Fruit fly (Drosophila melanogaster) S2 (cell line): ENCODE data around the gene RabGGTa.

Experiments
- CG8478 ChIP-seq: fragments of >200 bp; optimal IDR thresholded peaks from 2 replicates; lab custom pipeline; 2018
- CTCF ChIP-seq, 2 experiments: fragments of >200 bp; optimal IDR thresholded peaks; 2 replicates each; lab custom pipeline; 2018

RabGGTa gene

DNA sequence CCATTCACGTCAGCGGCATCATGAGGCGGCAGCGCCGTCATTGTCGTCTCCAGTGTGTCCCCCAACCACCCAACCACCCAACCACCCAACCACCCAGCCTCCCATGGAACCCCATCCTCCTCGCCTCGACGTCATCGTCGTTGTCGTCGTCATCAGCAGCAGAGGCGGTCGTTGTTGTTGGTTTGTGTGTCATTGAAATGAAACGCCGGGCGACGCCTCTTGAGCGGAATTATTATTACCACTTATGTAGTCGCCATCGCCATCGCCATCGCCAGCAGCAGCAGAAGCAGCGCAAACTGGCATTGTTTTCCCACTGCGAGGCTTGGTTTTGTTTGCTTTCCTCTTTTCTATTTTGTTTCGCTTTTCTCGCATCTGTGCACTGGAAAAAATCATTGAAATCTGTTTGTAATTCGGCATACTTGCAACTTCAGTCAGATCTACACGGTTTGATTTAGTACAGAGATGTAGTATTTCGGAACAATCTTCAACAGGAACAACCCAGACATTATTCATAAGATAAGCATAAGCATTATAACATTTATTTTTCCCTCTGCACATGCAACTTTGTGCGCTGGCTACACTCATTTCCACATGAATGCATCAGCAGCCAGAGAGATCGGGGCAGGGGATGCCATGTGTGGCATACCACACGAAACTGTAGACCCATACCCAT, 14.9 kb upstream of the RabGGTa start:
- TF ChIP-seq CG8478 (lab: Kevin White, UChicago) (no peak), CTCF (optimal IDR thresholded peaks at IDR 0.05; lab: Kevin White, UChicago) (no peak)

DNA sequence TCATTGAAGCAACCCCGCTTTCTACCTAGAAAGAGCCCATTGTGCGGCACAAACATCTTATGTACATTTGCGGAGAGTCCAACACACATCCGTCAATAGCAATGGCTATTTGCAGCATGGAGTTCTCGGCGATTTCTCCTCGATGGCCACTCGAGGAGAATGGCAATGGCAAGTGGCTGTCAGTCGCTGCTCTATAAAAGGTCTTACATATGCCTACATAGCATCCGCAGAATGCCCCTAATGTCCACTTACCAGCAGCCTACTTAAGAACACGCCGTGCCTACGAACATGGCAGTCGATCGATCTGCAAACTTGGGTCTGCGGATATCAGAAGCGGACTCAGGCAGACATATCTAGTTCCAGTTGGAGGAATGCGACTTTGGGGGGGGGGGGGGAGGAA, 13.7 kb upstream of the RabGGTa start:
- TF ChIP-seq CTCF (optimal IDR thresholded peaks at IDR 0.05; lab: Kevin White, UChicago) (no peak), CG8478 (lab: Kevin White, UChicago) (no peak)

dm6 chr3R:5115448-5115847, 12.4 kb upstream of the RabGGTa start:
- TF ChIP-seq CTCF (optimal IDR thresholded peaks at IDR 0.05; lab: Kevin White, UChicago) (no peak), CG8478 (lab: Kevin White, UChicago) (no peak)

DNA sequence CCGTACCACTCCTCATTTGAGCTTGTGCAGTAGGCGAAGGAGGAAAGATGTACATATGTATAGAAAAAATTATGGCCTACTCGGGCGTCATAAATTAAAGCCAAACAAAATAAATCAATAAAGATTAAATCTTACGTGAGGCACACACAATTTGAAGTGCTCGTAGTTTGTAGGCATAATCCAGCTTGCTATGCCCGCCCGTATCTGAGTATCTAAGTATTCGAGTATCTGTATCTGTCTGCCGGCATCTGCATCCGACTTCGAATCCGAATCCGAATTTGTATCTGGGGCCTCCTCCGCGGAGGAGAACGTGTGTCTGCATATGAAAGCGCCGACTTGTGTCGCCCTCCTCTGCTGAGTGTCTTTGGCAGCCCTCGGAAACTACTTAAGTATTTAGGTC, 11.5 kb upstream of the RabGGTa start:
- TF ChIP-seq CTCF (optimal IDR thresholded peaks at IDR 0.05; lab: Kevin White, UChicago), result no peak
- no peak for TF ChIP-seq CG8478 (lab: Kevin White, UChicago)

DNA sequence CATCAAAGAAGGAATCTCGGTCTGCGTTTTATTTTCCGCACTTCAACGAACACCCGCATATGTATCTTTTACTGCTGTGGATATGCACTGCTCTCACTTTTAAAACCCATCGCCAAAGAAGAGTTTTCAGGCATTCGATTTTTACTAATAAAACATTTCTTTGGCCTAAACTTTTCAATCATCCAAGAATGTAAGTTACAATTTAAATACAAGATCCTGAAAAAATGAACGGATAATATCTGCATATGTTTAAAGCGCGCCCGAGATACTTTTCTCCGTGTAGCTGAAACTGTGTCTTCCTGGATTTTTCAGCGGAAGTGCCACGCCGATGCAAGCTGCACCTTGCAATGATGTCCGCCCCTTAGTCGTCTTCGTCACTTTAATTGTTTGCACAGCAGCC, 9.7 kb upstream of the RabGGTa start:
- TF ChIP-seq CTCF (optimal IDR thresholded peaks at IDR 0.05; lab: Kevin White, UChicago) (no peak), CG8478 (lab: Kevin White, UChicago) (no peak)

dm6 chr3R:5120461-5121214, 7.2 kb upstream of the RabGGTa start:
- TF ChIP-seq CG8478 (lab: Kevin White, UChicago) (no peak), CTCF (optimal IDR thresholded peaks at IDR 0.05; lab: Kevin White, UChicago) (no peak)

DNA sequence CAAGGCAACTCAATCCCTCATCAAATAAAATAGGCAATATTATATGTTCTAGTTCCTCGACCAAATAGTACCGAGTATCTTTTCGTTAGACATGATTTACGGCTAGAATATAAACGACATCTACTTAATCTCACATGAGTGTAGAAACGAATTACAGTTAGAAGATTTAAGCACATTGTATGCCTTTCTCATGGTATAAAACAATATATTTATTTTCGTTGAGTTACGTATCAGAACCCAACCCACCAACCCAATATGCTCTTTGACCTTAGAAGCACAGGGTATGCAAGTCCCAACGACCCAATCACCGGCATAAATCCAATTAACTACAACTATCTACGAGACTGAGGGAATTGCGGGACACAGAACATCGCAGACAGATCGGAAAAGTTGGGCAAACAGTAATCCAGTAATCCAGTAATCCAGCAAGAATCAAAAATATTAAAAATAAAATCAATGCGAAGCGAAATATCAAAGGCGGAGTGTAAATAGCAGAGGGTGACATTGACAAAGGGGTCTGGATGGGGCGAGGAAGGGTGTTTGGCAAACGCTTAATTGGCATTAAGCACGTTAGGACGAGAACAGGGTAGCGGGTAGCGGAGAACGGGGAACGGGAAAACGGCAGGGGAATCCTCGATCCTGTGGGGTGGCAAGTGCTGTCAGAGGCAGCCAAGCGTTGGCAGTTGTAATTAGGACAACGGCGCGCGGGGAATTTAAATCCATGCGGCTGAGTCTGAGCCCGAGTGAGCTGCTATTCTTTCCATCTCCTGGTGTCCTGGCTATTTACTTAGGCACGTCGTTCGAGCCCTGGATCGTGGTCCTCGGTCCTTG, 5.4 kb upstream of the RabGGTa start:
- TF ChIP-seq CTCF (optimal IDR thresholded peaks at IDR 0.05; lab: Kevin White, UChicago) (no peak), CG8478 (lab: Kevin White, UChicago) (no peak)

- TF ChIP-seq CTCF (optimal IDR thresholded peaks at IDR 0.05; lab: Kevin White, UChicago), result no peak
- no peak for TF ChIP-seq CG8478 (lab: Kevin White, UChicago)
Observed at dm6 chr3R:5124928-5125327, 3.0 kb upstream of the RabGGTa start.

DNA sequence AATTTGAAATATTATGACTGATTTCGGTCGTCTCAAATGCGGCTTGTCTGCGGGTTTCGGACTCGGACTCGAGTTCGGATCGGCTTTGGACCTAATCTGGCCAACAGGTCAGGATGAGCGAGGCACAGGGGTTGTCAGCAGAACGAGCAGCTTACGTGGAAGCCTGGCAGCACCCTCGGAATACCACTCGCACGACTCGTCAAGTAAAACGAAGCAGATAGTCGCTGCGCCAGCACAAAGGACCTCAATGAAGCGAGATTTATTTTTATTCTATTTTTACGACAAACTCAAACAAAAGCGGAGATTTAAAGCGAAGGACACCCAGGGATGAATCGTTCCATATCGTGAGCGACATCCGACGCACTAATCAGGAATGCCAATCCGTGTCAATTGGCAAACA, 2.1 kb upstream of the RabGGTa start:
- TF ChIP-seq CTCF (optimal IDR thresholded peaks at IDR 0.05; lab: Kevin White, UChicago), result no peak
- TF ChIP-seq CG8478 (lab: Kevin White, UChicago), result no peak

- TF ChIP-seq CG8478 (lab: Kevin White, UChicago) (no peak), CTCF (optimal IDR thresholded peaks at IDR 0.05; lab: Kevin White, UChicago) (peak; percentile 98 to 99)
Observed at dm6 chr3R:5126884-5127283, 1.0 kb upstream of the RabGGTa start.

DNA sequence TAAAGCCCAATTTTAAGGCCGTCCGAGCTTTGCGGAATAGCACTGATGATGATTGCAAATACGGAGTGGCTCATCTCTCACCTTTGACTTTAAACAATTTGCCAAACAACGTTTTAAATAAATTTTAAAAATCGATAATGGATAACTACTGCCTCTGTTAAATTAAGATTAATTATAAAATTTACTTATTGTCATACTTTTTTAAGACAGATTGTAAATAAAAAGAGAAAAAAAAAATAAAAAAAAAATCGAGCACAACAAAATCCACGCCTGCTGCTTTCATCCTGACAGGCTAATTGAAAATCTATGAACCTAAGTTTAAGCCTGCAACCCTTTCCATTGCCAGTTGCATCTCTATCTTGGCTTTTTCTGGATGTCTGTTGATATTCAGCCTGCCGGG, 11.0 kb downstream of the RabGGTa start, which contains the start of gene CG12589:
Gene CG12589 (minus strand): TSS at position 101 of the 400 bp plus-strand sequence.
- no peak for TF ChIP-seq CG8478 (lab: Kevin White, UChicago)
- TF ChIP-seq CTCF (optimal IDR thresholded peaks at IDR 0.05; lab: Kevin White, UChicago), result no peak

dm6 chr3R:5150523-5150922, 22.6 kb downstream of the RabGGTa start, which contains the start of gene dpr16:
Gene dpr16, plus strand, starts transcription at chr3R:5150908.
- no peak for TF ChIP-seq CTCF (optimal IDR thresholded peaks at IDR 0.05; lab: Kevin White, UChicago)
- no peak for TF ChIP-seq CG8478 (lab: Kevin White, UChicago)

DNA sequence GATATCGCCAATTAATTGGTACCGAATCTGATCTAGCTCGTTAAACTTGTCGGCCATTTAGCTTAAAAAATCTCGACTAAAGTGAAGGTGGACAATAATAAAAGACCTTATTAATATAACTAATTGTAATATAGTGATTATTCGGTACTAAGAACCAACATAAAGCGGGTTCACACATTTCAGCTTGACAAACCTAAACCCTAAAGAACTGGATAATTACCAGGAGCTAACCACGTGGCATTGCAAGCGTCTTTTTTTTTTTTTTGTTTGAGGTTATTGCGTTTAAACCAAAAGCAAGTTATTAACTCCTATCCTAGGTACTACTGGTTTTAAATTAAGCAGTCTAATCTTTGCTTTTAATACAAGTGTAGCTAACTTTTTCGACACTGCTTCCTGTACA, 31.4 kb downstream of the RabGGTa start, which contains the start of gene CG12590:
Gene CG12590 (plus strand): TSS at position 301 of the 400 bp plus-strand sequence.
- no peak for TF ChIP-seq CTCF (optimal IDR thresholded peaks at IDR 0.05; lab: Kevin White, UChicago)
- TF ChIP-seq CG8478 (lab: Kevin White, UChicago), result no peak

DNA sequence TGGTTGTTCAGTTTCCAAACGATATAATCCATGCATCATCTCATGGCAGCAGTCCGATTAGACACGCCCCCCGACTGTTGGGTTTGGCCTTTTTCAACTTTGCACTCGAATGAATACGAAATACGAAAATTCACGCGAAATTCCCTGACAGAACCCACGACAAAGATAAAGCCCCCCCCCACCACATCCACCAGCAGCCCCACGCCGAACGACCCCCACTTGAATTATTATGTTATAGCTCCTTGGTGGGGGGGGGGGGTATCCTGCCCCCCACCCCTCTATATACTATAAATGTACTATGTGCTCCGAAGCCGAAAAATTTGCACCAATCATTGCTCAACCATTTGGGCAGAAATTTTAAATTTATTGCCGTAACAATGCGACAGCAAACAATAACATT, 34.3 kb downstream of the RabGGTa start:
- TF ChIP-seq CG8478 (lab: Kevin White, UChicago) (no peak), CTCF (optimal IDR thresholded peaks at IDR 0.05; lab: Kevin White, UChicago) (no peak)
